Fruit fly (Drosophila melanogaster) whole organism, pupa: ENCODE data around the gene PolH.

Experiments used
- CG8159 ChIP-seq: fragments of 200-800 bp; sonication (Bioruptor generic); optimal IDR thresholded peaks from 3 replicates; lab custom pipeline; 2018; ENCODE audit warnings: missing biosample characterization, mild to moderate bottlenecking, missing genetic modification characterization, moderate library complexity
- EcR ChIP-seq: fragments of 200-800 bp; sonication (Bioruptor generic); optimal IDR thresholded peaks from 3 replicates; lab custom pipeline; 2019; ENCODE audit warnings: missing biosample characterization, missing genetic modification characterization, mild to moderate bottlenecking, moderate library complexity, missing genetic modification reagents
- Pif1B ChIP-seq: fragments of 200-800 bp; sonication (Bioruptor generic); optimal IDR thresholded peaks from 3 replicates; lab custom pipeline; 2016; ENCODE audit warnings: missing biosample characterization, missing genetic modification characterization

dm6 chr3L:21894774-21895173, 46.8 kb downstream of the PolH start:
- TF ChIP-seq EcR (GFP tag; lab: Kevin White, UChicago), result peak; percentile 100
- TF ChIP-seq Pif1B (GFP tag; lab: Kevin White, UChicago), result peak; percentile 51
- peak; percentile 1 for TF ChIP-seq CG8159
